Worm (Caenorhabditis elegans) whole organism, young adult: ENCODE data around the gene ZK632.2.
A peak's percentile ranks its signal among the peaks of the same experiment; 100 is the strongest.

Source experiments
- B0019.2 ChIP-seq: fragments of 200-800 bp; sonication (Bioruptor generic); conservative IDR thresholded peaks from 2 replicates; pipeline ENCODE4 v1.3.6; 2022; ENCODE audit warnings: missing genetic modification reagents, missing genetic modification characterization, missing compliant biosample characterization
- B0336.3 ChIP-seq: fragments of 200-800 bp; sonication (Bioruptor generic); IDR thresholded peaks from 2 replicates; pipeline ENCODE4 v1.3.6; 2022; ENCODE audit warnings: missing genetic modification characterization, missing compliant biosample characterization
- F23B12.7 ChIP-seq: sonication (generic microtip); optimal IDR thresholded peaks from 2 replicates; lab custom pipeline; 2017; ENCODE audit warnings: missing genetic modification characterization, mild to moderate bottlenecking, missing compliant biosample characterization, antibody characterized with exemption, moderate library complexity; ENCODE audit not compliant: insufficient read depth
- F33H1.4 ChIP-seq: fragments of 200-800 bp; sonication (Bioruptor generic); IDR thresholded peaks from 2 replicates; pipeline ENCODE4 v1.3.6; 2022; ENCODE audit warnings: missing genetic modification reagents, missing genetic modification characterization, missing compliant biosample characterization
- F57A8.1 ChIP-seq: fragments of 200-800 bp; sonication (Bioruptor generic); optimal IDR thresholded peaks from 2 replicates; lab custom pipeline; 2018; ENCODE audit warnings: mild to moderate bottlenecking, missing genetic modification characterization, moderate library complexity, missing compliant biosample characterization
- F57C9.4 ChIP-seq: sonication (generic microtip); optimal IDR thresholded peaks from 2 replicates; lab custom pipeline; 2017; ENCODE audit warnings: mild to moderate bottlenecking, missing genetic modification characterization, missing compliant biosample characterization
- K11D2.4 ChIP-seq: fragments of 200-800 bp; sonication (Bioruptor generic); IDR thresholded peaks from 2 replicates; pipeline ENCODE4 v1.3.6; 2022; ENCODE audit warnings: missing genetic modification reagents, missing genetic modification characterization, missing compliant biosample characterization
- Y56A3A.18 ChIP-seq: fragments of 200-800 bp; sonication (Bioruptor generic); IDR thresholded peaks from 2 replicates; pipeline ENCODE4 v1.3.6; 2022; ENCODE audit warnings: missing genetic modification reagents, missing genetic modification characterization, missing compliant biosample characterization
- akir-1 ChIP-seq: fragments of 200-800 bp; sonication (Bioruptor generic); optimal IDR thresholded peaks from 2 replicates; lab custom pipeline; 2018; ENCODE audit warnings: mild to moderate bottlenecking, missing genetic modification characterization, moderate library complexity, missing compliant biosample characterization
- aptf-2 ChIP-seq: fragments of 200-800 bp; sonication (Bioruptor generic); conservative IDR thresholded peaks from 2 replicates; pipeline ENCODE4 v1.3.6; 2022; ENCODE audit warnings: missing genetic modification reagents, missing genetic modification characterization, missing compliant biosample characterization
- bed-2 ChIP-seq: fragments of 200-800 bp; sonication (Bioruptor generic); IDR thresholded peaks from 2 replicates; pipeline ENCODE4 v1.3.6; 2022; ENCODE audit warnings: missing genetic modification reagents, missing genetic modification characterization, missing compliant biosample characterization
- ceh-27 ChIP-seq: fragments of 200-800 bp; sonication (Bioruptor generic); optimal IDR thresholded peaks from 2 replicates; lab custom pipeline; 2018; ENCODE audit warnings: mild to moderate bottlenecking, missing genetic modification characterization, moderate library complexity, missing compliant biosample characterization
- dox-1 ChIP-seq: fragments of 200-800 bp; sonication (Bioruptor generic); IDR thresholded peaks from 2 replicates; pipeline ENCODE4 v1.3.6; 2022; ENCODE audit warnings: missing genetic modification reagents, missing genetic modification characterization, missing compliant biosample characterization
- dpl-1 ChIP-seq: fragments of 150-350 bp; optimal IDR thresholded peaks from 2 replicates; lab custom pipeline; 2014; ENCODE audit warnings: missing biosample characterization, missing genetic modification reagents, missing genetic modification characterization
- egl-44 ChIP-seq: fragments of 200-800 bp; sonication (Bioruptor generic); IDR thresholded peaks from 2 replicates; pipeline ENCODE4 v1.3.6; 2022; ENCODE audit warnings: missing genetic modification reagents, missing genetic modification characterization, missing compliant biosample characterization
- fkh-3 ChIP-seq: sonication (generic microtip); optimal IDR thresholded peaks from 2 replicates; lab custom pipeline; 2016; ENCODE audit warnings: mild to moderate bottlenecking, missing genetic modification characterization, missing compliant biosample characterization
- lag-1 ChIP-seq: fragments of 200-800 bp; sonication (Bioruptor generic); IDR thresholded peaks from 2 replicates; pipeline ENCODE4 v1.3.6; 2022; ENCODE audit warnings: missing genetic modification reagents, missing genetic modification characterization, missing compliant biosample characterization
- let-526 ChIP-seq: fragments of 200-800 bp; sonication (Bioruptor generic); IDR thresholded peaks from 2 replicates; pipeline ENCODE4 v1.3.6; 2022; ENCODE audit warnings: missing genetic modification reagents, missing genetic modification characterization, missing compliant biosample characterization
- let-607 ChIP-seq, 2 experiments: fragments of 200-800 bp in 1 of 2; sonication (Bioruptor generic) in 1 of 2; sonication (generic microtip) in 1 of 2; optimal IDR thresholded peaks; 2 replicates each; lab custom pipeline; 2016 to 2018; ENCODE audit warnings: mild to moderate bottlenecking in 2 of 2, missing compliant biosample characterization in 2 of 2, missing genetic modification characterization in 2 of 2, moderate library complexity in 2 of 2, missing genotype in 1 of 2
- lir-1 ChIP-seq: fragments of 200-800 bp; sonication (Bioruptor generic); conservative IDR thresholded peaks from 2 replicates; pipeline ENCODE4 v1.3.6; 2022; ENCODE audit warnings: missing genetic modification reagents, missing genetic modification characterization, missing compliant biosample characterization
- lsl-1 ChIP-seq: fragments of 200-800 bp; sonication (Bioruptor generic); optimal IDR thresholded peaks from 2 replicates; lab custom pipeline; 2018; ENCODE audit warnings: mild to moderate bottlenecking, missing genetic modification characterization, moderate library complexity, missing compliant biosample characterization
- madf-10 ChIP-seq: sonication (generic microtip); optimal IDR thresholded peaks from 2 replicates; lab custom pipeline; 2016; ENCODE audit warnings: mild to moderate bottlenecking, missing genetic modification characterization, missing compliant biosample characterization
- madf-6 ChIP-seq: fragments of 200-800 bp; sonication (Bioruptor generic); IDR thresholded peaks from 2 replicates; pipeline ENCODE4 v1.3.6; 2022; ENCODE audit warnings: missing genetic modification reagents, missing genetic modification characterization, missing compliant biosample characterization
- madf-8 ChIP-seq: fragments of 200-800 bp; sonication (Bioruptor generic); conservative IDR thresholded peaks from 2 replicates; pipeline ENCODE4 v1.3.6; 2022; ENCODE audit warnings: missing genetic modification reagents, missing genetic modification characterization, missing compliant biosample characterization
- mes-4 ChIP-seq: sonication (generic microtip); optimal IDR thresholded peaks from 2 replicates; lab custom pipeline; 2016; ENCODE audit warnings: missing genotype, missing genetic modification characterization, missing compliant biosample characterization
- nfya-2 ChIP-seq: fragments of 200-800 bp; sonication (Bioruptor generic); IDR thresholded peaks from 2 replicates; pipeline ENCODE4 v1.3.6; 2022; ENCODE audit warnings: missing genetic modification reagents, missing genetic modification characterization, missing compliant biosample characterization
- nfyb-1 ChIP-seq: fragments of 200-800 bp; sonication (Bioruptor generic); IDR thresholded peaks from 2 replicates; pipeline ENCODE4 v1.3.6; 2022; ENCODE audit warnings: missing genetic modification reagents, missing genetic modification characterization, missing compliant biosample characterization
- nhr-80 ChIP-seq: sonication (generic microtip); optimal IDR thresholded peaks from 2 replicates; lab custom pipeline; 2016; ENCODE audit warnings: missing genetic modification characterization, missing compliant biosample characterization
- nhr-90 ChIP-seq: sonication (generic microtip); optimal IDR thresholded peaks from 2 replicates; lab custom pipeline; 2016; ENCODE audit warnings: missing genotype, mild to moderate bottlenecking, missing genetic modification characterization, missing compliant biosample characterization
- pha-4 ChIP-seq: fragments of 150-350 bp; sonication (generic microtip); optimal IDR thresholded peaks from 2 replicates; lab custom pipeline; 2014; ENCODE audit warnings: missing biosample characterization, missing genetic modification reagents, missing genetic modification characterization
- rpc-1 ChIP-seq, 2 experiments: fragments of 150-350 bp in 1 of 2; sonication (generic microtip) in 1 of 2; optimal IDR thresholded peaks; 2 replicates each; lab custom pipeline; 2014 to 2018; ENCODE audit warnings: missing biosample characterization in 1 of 2, missing genetic modification characterization in 1 of 2, missing genetic modification reagents in 1 of 2, missing genotype in 1 of 2
- snpc-1.1 ChIP-seq: sonication (generic microtip); optimal IDR thresholded peaks from 2 replicates; lab custom pipeline; 2017; ENCODE audit warnings: missing genetic modification characterization, mild to moderate bottlenecking, missing compliant biosample characterization, antibody characterized with exemption, moderate library complexity, missing genotype, missing genetic modification reagents; ENCODE audit not compliant: insufficient read depth
- snpc-3.4 ChIP-seq: sonication (generic microtip); optimal IDR thresholded peaks from 2 replicates; lab custom pipeline; 2017; ENCODE audit warnings: missing genetic modification characterization, mild to moderate bottlenecking, missing compliant biosample characterization, antibody characterized with exemption, moderate library complexity, missing genotype, missing genetic modification reagents
- snpc-4 ChIP-seq, 5 experiments: fragments of 150-350 bp in 1 of 5; sonication (generic microtip) in 4 of 5; optimal IDR thresholded peaks; 2 replicates each; lab custom pipeline; 2014 to 2018; ENCODE audit warnings: missing genetic modification characterization in 5 of 5, missing biosample characterization in 3 of 5, antibody characterized with exemption in 2 of 5, mild to moderate bottlenecking in 2 of 5, missing compliant biosample characterization in 2 of 5, missing genotype in 2 of 5, moderate library complexity in 2 of 5, missing genetic modification reagents in 1 of 5
- tlf-1 ChIP-seq: fragments of 200-800 bp; sonication (Bioruptor generic); optimal IDR thresholded peaks from 2 replicates; lab custom pipeline; 2018; ENCODE audit warnings: mild to moderate bottlenecking, missing genetic modification characterization, missing compliant biosample characterization
- ztf-18 ChIP-seq: sonication (generic microtip); optimal IDR thresholded peaks from 2 replicates; lab custom pipeline; 2016; ENCODE audit warnings: missing genotype, mild to moderate bottlenecking, missing genetic modification characterization, missing compliant biosample characterization
- ztf-25 ChIP-seq: fragments of 200-800 bp; sonication (Bioruptor generic); IDR thresholded peaks from 2 replicates; pipeline ENCODE4 v1.3.6; 2022; ENCODE audit warnings: missing genetic modification reagents, missing genetic modification characterization, missing compliant biosample characterization
- ztf-6 ChIP-seq: fragments of 200-800 bp; sonication (Bioruptor generic); IDR thresholded peaks from 2 replicates; pipeline ENCODE4 v1.3.6; 2022; ENCODE audit warnings: missing genetic modification reagents, missing genetic modification characterization, missing compliant biosample characterization

The ZK632.2 gene

ce11 chrIII:9783133-9783590 is 15.7 kb upstream of the ZK632.2 start (continued):
- TF ChIP-seq fkh-3 (tag; lab: Kevin White, UChicago) (no peak), rpc-1 (optimal IDR thresholded peaks at IDR 0.05; lab: Kevin White, UChicago) (no peak), rpc-1 (tag; optimal IDR thresholded peaks at IDR 0.05; lab: Kevin White, UChicago) (no peak), dpl-1 (GFP tag; lab: Kevin White, UChicago) (no peak), bed-2 (GFP tag; lab: Robert Waterston, UW) (no peak), nhr-80 (tag; lab: Kevin White, UChicago) (no peak), egl-44 (no peak), tlf-1 (peak; percentile 42)

DNA sequence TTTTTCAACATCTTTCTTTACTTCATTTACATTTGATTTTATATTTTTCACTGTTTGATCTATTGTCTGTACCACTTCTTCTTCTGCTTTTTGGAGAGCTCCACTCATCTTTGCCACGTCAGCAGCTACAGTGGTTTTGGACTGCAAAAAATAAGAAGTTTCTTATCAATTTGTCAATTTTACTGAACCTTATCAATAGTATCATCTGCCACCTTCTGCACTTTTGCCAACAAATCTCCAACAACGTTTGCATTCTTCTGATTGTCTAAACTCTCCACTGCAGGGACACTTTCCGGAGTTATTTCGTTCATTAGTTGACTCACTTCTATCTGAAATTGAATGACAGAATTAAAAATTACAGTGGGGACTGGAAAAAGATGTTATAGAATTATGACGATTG is 12.1 kb upstream of the ZK632.2 start:
- TF ChIP-seq nhr-80 (tag; lab: Kevin White, UChicago) (peak; percentile 93), ztf-25 (GFP tag; lab: Robert Waterston, UW) (no peak), let-607 (tag; optimal IDR thresholded peaks at IDR 0.05; lab: Kevin White, UChicago) (peak; percentile 97 to 98)

DNA sequence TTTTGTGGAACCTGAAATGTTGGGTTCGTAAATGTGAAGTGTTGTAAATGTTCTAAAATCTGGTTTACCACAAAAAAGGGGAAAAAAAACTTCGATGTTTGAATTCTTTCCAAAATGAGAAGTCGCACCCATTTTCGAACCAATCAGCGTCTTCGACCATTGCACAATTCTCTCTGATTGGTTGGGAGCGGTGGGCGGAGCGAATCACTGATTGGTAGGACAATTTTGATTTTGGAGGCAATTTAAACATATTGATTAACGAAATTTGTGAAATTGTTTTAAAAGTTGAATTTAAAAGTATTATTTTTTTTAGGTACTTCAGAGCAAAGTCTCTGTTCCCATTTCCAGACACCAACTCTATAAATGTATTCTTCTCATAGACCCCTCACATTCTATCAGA is 9.8 kb upstream of the ZK632.2 start:
- TF ChIP-seq madf-10 (no peak), tlf-1 (no peak), dox-1 (no peak), bed-2 (GFP tag; lab: Robert Waterston, UW) (no peak), F57A8.1 (GFP tag; lab: Kevin White, UChicago) (no peak), B0019.2 (no peak), nfya-2 (no peak), F33H1.4 (GFP tag; lab: Robert Waterston, UW) (no peak), nfyb-1 (no peak), snpc-4 (GFP tag; optimal IDR thresholded peaks at IDR 0.05; lab: Kevin White, UChicago) (no peak), snpc-4 (tag; optimal IDR thresholded peaks at IDR 0.05; lab: Kevin White, UChicago) (no peak), mes-4 (tag; lab: Kevin White, UChicago) (no peak), ztf-18 (tag; lab: Kevin White, UChicago) (no peak), ztf-6 (GFP tag; lab: Robert Waterston, UW) (no peak), madf-8 (GFP tag; lab: Robert Waterston, UW) (no peak)

ce11 chrIII:9789607-9790073 is 9.3 kb upstream of the ZK632.2 start, which contains the start of gene R10E11.5:
TSS of gene R10E11.5 (minus strand) at chrIII:9789657.
- TF ChIP-seq K11D2.4 (GFP tag; lab: Robert Waterston, UW) (no peak), let-526 (no peak), nhr-90 (tag; lab: Kevin White, UChicago) (no peak), aptf-2 (GFP tag; lab: Robert Waterston, UW) (no peak), madf-6 (GFP tag; lab: Robert Waterston, UW) (no peak), lag-1 (GFP tag; lab: Robert Waterston, UW) (no peak), pha-4 (tag; lab: Kevin White, UChicago) (no peak), F23B12.7 (tag; lab: Kevin White, UChicago) (no peak), ceh-27 (GFP tag; lab: Kevin White, UChicago) (no peak), snpc-3.4 (tag; lab: Kevin White, UChicago) (no peak), lir-1 (no peak), madf-10 (no peak), lsl-1 (GFP tag; lab: Kevin White, UChicago) (no peak), snpc-1.1 (tag; lab: Kevin White, UChicago) (no peak), B0336.3 (GFP tag; lab: Robert Waterston, UW) (no peak), madf-8 (GFP tag; lab: Robert Waterston, UW) (no peak), Y56A3A.18 (no peak), akir-1 (GFP tag; lab: Kevin White, UChicago) (no peak), F57C9.4 (tag; lab: Kevin White, UChicago) (no peak)
